Fruit fly (Drosophila melanogaster): ENCODE data around the gene Nup154.
A peak's percentile ranks its signal among the peaks of the same experiment; 100 is the strongest.

Gene Nup154

dm6 chr2L:10976864-10977586, 27.6 kb upstream of the Nup154 start (continued):
- no peak for TF ChIP-seq ase (GFP tag; IDR thresholded peaks at IDR 0.05)
- no peak for TF ChIP-seq CG10959 (GFP tag; IDR thresholded peaks at IDR 0.05)
- no peak for TF ChIP-seq CG18011 (GFP tag; optimal IDR thresholded peaks at IDR 0.05)
- no peak for TF ChIP-seq Hr3 (GFP tag; optimal IDR thresholded peaks at IDR 0.05)
- TF ChIP-seq bbx (GFP tag; IDR thresholded peaks at IDR 0.05; ENCODE audit: partially characterized antibody): no peak
- no peak for TF ChIP-seq Doc3 (GFP tag; IDR thresholded peaks at IDR 0.05; ENCODE audit: partially characterized antibody)
- TF ChIP-seq CrebB (tag; optimal IDR thresholded peaks at IDR 0.05): peak; percentile 0
- peak; percentile 91 for TF ChIP-seq sr (GFP tag; IDR thresholded peaks at IDR 0.05)
- TF ChIP-seq Sox100B (GFP tag; optimal IDR thresholded peaks at IDR 0.05): no peak
- TF ChIP-seq B-H1 (GFP tag; IDR thresholded peaks at IDR 0.05): no peak
- TF ChIP-seq croc (GFP tag; conservative IDR thresholded peaks at IDR 0.05): no peak
- TF ChIP-seq CG9876 (GFP tag; optimal IDR thresholded peaks at IDR 0.05): no peak
- TF ChIP-seq YL-1 (GFP tag; optimal IDR thresholded peaks at IDR 0.05): peak; percentile 93
- TF ChIP-seq CG3726 (GFP tag; IDR thresholded peaks at IDR 0.05): no peak
- TF ChIP-seq ind (GFP tag; optimal IDR thresholded peaks at IDR 0.05): no peak
- no peak for TF ChIP-seq Bdp1 (GFP tag; optimal IDR thresholded peaks at IDR 0.05)
- no peak for TF ChIP-seq CG7963 (GFP tag; IDR thresholded peaks at IDR 0.05; ENCODE audit: partially characterized antibody)
- TF ChIP-seq CG14050 (GFP tag; IDR thresholded peaks at IDR 0.05): no peak
- no peak for TF ChIP-seq CG3281 (GFP tag; optimal IDR thresholded peaks at IDR 0.05)
- peak; percentile 27 for TF ChIP-seq sug (tag; optimal IDR thresholded peaks at IDR 0.05)
- no peak for TF ChIP-seq CG18262 (tag; optimal IDR thresholded peaks at IDR 0.05)
- no peak for TF ChIP-seq so (GFP tag; IDR thresholded peaks at IDR 0.05)
- TF ChIP-seq CG11247 (GFP tag; IDR thresholded peaks at IDR 0.05): no peak
- no peak for TF ChIP-seq CG1529 (GFP tag; optimal IDR thresholded peaks at IDR 0.05)
- no peak for TF ChIP-seq gt (GFP tag; IDR thresholded peaks at IDR 0.05)
- peak; percentile 71 for TF ChIP-seq Med (GFP tag)
- TF ChIP-seq CG4360 (GFP tag; IDR thresholded peaks at IDR 0.05): no peak
- no peak for TF ChIP-seq Tbp (GFP tag; optimal IDR thresholded peaks at IDR 0.05)
- TF ChIP-seq CG8388 (GFP tag; optimal IDR thresholded peaks at IDR 0.05): no peak
- no peak for TF ChIP-seq kah (GFP tag; optimal IDR thresholded peaks at IDR 0.05)
- no peak for TF ChIP-seq tup (GFP tag; optimal IDR thresholded peaks at IDR 0.05)
- TF ChIP-seq wek (GFP tag; optimal IDR thresholded peaks at IDR 0.05): no peak
- no peak for TF ChIP-seq dpn (GFP tag; optimal IDR thresholded peaks at IDR 0.05)
- TF ChIP-seq unc-4 (GFP tag; IDR thresholded peaks at IDR 0.05; ENCODE audit: partially characterized antibody): peak; percentile 31; the same call in 1 of the 2 replicates
- TF ChIP-seq en (GFP tag; optimal IDR thresholded peaks at IDR 0.05): no peak
- no peak for TF ChIP-seq slp2 (GFP tag; optimal IDR thresholded peaks at IDR 0.05)
- peak; percentile 51; the same call in 2 of the 4 replicates for TF ChIP-seq Dll (GFP tag; IDR thresholded peaks at IDR 0.05; ENCODE audit: partially characterized antibody)
- peak; percentile 9 for TF ChIP-seq D (optimal IDR thresholded peaks at IDR 0.05)
- no peak for TF ChIP-seq D (GFP tag; optimal IDR thresholded peaks at IDR 0.05)
- TF ChIP-seq hth (optimal IDR thresholded peaks at IDR 0.05): no peak
- no peak for TF ChIP-seq Opbp (GFP tag; IDR thresholded peaks at IDR 0.05; ENCODE audit: partially characterized antibody)
- no peak for TF ChIP-seq otp (GFP tag; IDR thresholded peaks at IDR 0.05)
- TF ChIP-seq CG17912 (GFP tag; optimal IDR thresholded peaks at IDR 0.05): no peak
- TF ChIP-seq Xrp1 (GFP tag; IDR thresholded peaks at IDR 0.05): 0 out of 2 replicates have a peak, but pooled peaks have one; percentile 15
- TF ChIP-seq schlank (tag; optimal IDR thresholded peaks at IDR 0.05): no peak
- no peak for TF ChIP-seq CG10654 (GFP tag; optimal IDR thresholded peaks at IDR 0.05)
- no peak for TF ChIP-seq mirr (GFP tag; optimal IDR thresholded peaks at IDR 0.05)
- no peak for TF ChIP-seq row (GFP tag; IDR thresholded peaks at IDR 0.05)
- TF ChIP-seq Aef1 (GFP tag; IDR thresholded peaks at IDR 0.05): no peak
- no peak for TF ChIP-seq stwl (tag; optimal IDR thresholded peaks at IDR 0.05)
- TF ChIP-seq cg (GFP tag; optimal IDR thresholded peaks at IDR 0.05): peak; percentile 90
